Worm (Caenorhabditis elegans): ENCODE results near the gene R07C3.13.

The R07C3.13 gene

DNA sequence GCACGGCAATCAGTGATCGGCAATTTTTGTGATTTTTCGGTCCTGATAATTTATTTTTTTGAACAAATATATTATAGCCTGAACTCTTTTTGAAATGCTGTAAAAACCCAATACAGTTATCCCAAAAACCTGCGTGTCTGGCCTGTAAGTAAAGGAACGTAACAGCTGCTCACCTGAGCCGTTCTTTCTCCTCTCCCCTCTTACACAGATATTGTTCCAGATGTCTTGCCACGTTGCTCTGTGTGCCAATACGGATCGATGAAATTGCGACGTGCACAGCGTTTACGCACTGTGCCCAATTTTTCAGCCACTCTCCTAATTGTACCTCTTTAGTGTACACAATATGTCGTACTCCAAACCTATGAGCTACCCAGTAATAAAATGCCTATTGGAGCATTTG is 31.4 kb upstream of the R07C3.13 start, which contains the start of gene sdz-4:
Gene sdz-4 (plus strand): TSS at position 301 of the 400 bp plus-strand sequence.
- TF ChIP-seq Y116A8C.19 (tag; optimal IDR thresholded peaks at IDR 0.05; ENCODE audit: borderline replicate concordance) (no peak), pag-3 (tag; optimal IDR thresholded peaks at IDR 0.05; ENCODE audit: borderline replicate concordance, insufficient read depth) (no peak), egl-27 (tag; optimal IDR thresholded peaks at IDR 0.05) (no peak), fkh-4 (tag; optimal IDR thresholded peaks at IDR 0.05; ENCODE audit: borderline replicate concordance) (no peak), nhr-90 (tag; optimal IDR thresholded peaks at IDR 0.05; ENCODE audit: poor library complexity) (no peak), lin-35 (GFP tag; optimal IDR thresholded peaks at IDR 0.05) (no peak), aly-2 (tag; optimal IDR thresholded peaks at IDR 0.05) (no peak), isw-1 (GFP tag; IDR thresholded peaks at IDR 0.05) (no peak), mep-1 (tag; optimal IDR thresholded peaks at IDR 0.05) (no peak), lin-14 (GFP tag; optimal IDR thresholded peaks at IDR 0.05) (no peak), sptf-1 (tag; optimal IDR thresholded peaks at IDR 0.05) (no peak), irx-1 (tag; optimal IDR thresholded peaks at IDR 0.05) (no peak), nhr-85 (tag) (no peak)

DNA sequence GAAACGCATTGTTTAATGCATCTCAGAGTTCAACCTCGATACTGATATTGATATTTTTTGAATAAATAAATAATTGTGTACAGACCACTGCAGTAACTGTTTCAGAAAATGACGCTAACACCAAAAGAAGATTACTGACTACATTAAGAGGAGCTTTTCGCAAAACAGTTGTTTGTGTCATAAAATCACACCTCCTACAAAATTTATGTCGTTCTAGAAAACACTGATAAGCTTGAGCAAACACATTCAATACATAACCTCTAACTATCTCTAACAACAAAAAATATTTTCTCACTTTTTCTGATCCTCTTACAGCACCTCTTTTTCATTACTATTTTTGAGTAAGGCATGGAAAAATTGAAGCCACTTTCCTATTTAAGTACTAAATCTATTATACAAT is 27.4 kb upstream of the R07C3.13 start, which contains the start of gene fbxc-7:
Gene fbxc-7 (plus strand): TSS at position 301 of the 400 bp plus-strand sequence.
- peak; percentile 15 for TF ChIP-seq elt-2 (tag; optimal IDR thresholded peaks at IDR 0.05)

DNA sequence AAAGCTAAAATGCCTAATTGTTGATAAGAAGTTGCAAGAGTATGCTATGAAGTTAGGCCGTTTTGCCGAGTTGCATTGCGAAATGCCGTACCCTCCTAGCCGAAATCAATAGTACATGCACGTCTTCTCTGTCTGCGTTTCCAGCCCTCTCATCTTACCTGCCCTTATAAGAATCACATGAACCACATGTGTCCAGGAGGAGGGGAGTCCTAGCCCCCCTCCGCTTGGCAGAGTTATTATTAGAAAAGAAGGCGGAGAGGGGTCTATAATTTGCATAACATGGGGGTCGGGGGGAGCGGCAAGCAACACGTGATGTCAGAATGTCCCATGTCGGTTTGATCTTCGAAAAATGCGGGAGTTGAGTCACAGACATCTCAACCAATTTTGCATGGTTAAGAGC is 25.8 kb upstream of the R07C3.13 start:
- TF ChIP-seq lin-14 (GFP tag; optimal IDR thresholded peaks at IDR 0.05) (peak; percentile 31), efl-1 (optimal IDR thresholded peaks at IDR 0.05) (no peak), efl-1 (GFP tag; optimal IDR thresholded peaks at IDR 0.05 in 1 of 2) (peak in 1 of 2 experiments; percentile 59), ceh-88 (GFP tag; IDR thresholded peaks at IDR 0.05) (no peak), ceh-82 (tag; optimal IDR thresholded peaks at IDR 0.05) (peak in 1 of 3 experiments; percentile 5), fkh-8 (tag; optimal IDR thresholded peaks at IDR 0.05) (peak; percentile 9)

DNA sequence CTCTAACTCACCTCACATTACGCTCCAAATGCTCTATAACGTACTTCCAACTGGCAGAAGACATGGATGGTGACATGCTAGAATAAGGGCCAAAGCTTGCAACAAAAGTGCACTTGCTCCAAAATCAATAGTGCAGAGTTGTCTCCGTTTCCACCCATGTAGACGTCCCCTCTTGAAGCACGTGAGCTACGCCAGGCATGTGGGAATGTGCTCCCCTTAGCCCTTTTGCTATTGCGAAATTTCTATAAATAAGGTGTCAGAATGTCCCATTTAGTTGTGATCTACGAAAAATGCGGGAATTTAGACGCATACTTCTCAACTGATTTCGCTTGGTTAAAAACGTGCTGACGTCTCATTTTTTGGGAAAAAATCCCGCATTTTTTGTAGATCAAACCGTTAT is 23.1 kb upstream of the R07C3.13 start:
- no peak for TF ChIP-seq mep-1 (tag; optimal IDR thresholded peaks at IDR 0.05)
- TF ChIP-seq unc-86 (tag; optimal IDR thresholded peaks at IDR 0.05): peak; percentile 21
- TF ChIP-seq xbp-1 (tag; optimal IDR thresholded peaks at IDR 0.05): no peak
- no peak for TF ChIP-seq nhr-71 (tag; optimal IDR thresholded peaks at IDR 0.05)
- TF ChIP-seq grh-1 (GFP tag; IDR thresholded peaks at IDR 0.05): no peak
- peak in 1 of 3 experiments; percentile 17 for TF ChIP-seq dpl-1 (GFP tag; optimal IDR thresholded peaks at IDR 0.05)
- TF ChIP-seq fkh-8 (tag; optimal IDR thresholded peaks at IDR 0.05): peak; percentile 52
- TF ChIP-seq zip-4 (GFP tag; optimal IDR thresholded peaks at IDR 0.05): peak; percentile 48
- TF ChIP-seq lin-35 (GFP tag; optimal IDR thresholded peaks at IDR 0.05): peak in 1 of 2 experiments; percentile 2
- TF ChIP-seq ceh-82 (tag; optimal IDR thresholded peaks at IDR 0.05): peak in 2 of 3 experiments; percentile 19 to 45
- TF ChIP-seq lin-39 (tag; optimal IDR thresholded peaks at IDR 0.05): no peak
- no peak for TF ChIP-seq unc-130 (tag; optimal IDR thresholded peaks at IDR 0.05)
- peak; percentile 56 for TF ChIP-seq lin-14 (GFP tag; optimal IDR thresholded peaks at IDR 0.05)
- no peak for TF ChIP-seq efl-1 (optimal IDR thresholded peaks at IDR 0.05)
- TF ChIP-seq efl-1 (GFP tag; optimal IDR thresholded peaks at IDR 0.05 in 1 of 2): no peak
- no peak for TF ChIP-seq unc-62 (GFP tag; optimal IDR thresholded peaks at IDR 0.05)
- no peak for TF ChIP-seq ceh-8 (GFP tag; optimal IDR thresholded peaks at IDR 0.05)
- no peak for TF ChIP-seq nhr-84 (tag; optimal IDR thresholded peaks at IDR 0.05)
- peak; percentile 19; the same call in 1 of the 2 replicates for TF ChIP-seq isw-1 (GFP tag; IDR thresholded peaks at IDR 0.05)

DNA sequence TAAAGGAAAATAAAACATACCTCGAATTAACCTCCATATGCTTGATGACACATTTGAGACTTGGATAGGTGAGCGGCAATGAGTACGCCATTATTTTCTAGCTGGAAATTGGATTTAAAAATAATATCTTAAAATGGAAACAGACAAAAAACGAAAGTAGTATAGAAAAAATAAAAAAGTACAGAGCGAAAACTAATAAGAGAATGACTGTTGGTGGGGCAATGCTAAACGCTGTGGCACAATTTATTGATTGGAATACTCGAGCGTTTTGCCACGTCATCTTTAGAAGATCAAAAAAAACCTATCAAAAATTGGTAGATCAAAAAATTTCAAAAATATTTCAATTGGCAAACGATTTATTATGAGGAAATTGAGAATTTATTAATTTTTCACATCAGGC is 20.9 kb upstream of the R07C3.13 start, which contains the start of gene fbxc-32:
Gene fbxc-32 (minus strand): TSS at position 101 of the 400 bp plus-strand sequence.
- TF ChIP-seq blmp-1 (tag; optimal IDR thresholded peaks at IDR 0.05): no peak
- no peak for TF ChIP-seq nhr-85 (tag)
- TF ChIP-seq tbx-2 (tag; optimal IDR thresholded peaks at IDR 0.05): no peak
- no peak for TF ChIP-seq pax-3 (tag; optimal IDR thresholded peaks at IDR 0.05)
- no peak for TF ChIP-seq skn-1 (tag; optimal IDR thresholded peaks at IDR 0.05)
- TF ChIP-seq dpl-1 (GFP tag; optimal IDR thresholded peaks at IDR 0.05): no peak
- TF ChIP-seq lin-39 (tag; optimal IDR thresholded peaks at IDR 0.05): no peak
- no peak for TF ChIP-seq aly-2 (tag; optimal IDR thresholded peaks at IDR 0.05)
- no peak for TF ChIP-seq isw-1 (GFP tag; IDR thresholded peaks at IDR 0.05)
- no peak for TF ChIP-seq unc-62 (GFP tag; optimal IDR thresholded peaks at IDR 0.05)
- no peak for TF ChIP-seq pag-3 (tag; optimal IDR thresholded peaks at IDR 0.05; ENCODE audit: borderline replicate concordance, insufficient read depth)
- TF ChIP-seq dsc-1 (tag; optimal IDR thresholded peaks at IDR 0.05): no peak
- TF ChIP-seq vab-15 (tag; optimal IDR thresholded peaks at IDR 0.05): no peak
- TF ChIP-seq egl-27 (tag; optimal IDR thresholded peaks at IDR 0.05): no peak

Data from whole organism, L1 larva.